Fruit fly (Drosophila melanogaster): ENCODE results near the gene ncd.

Gene ncd

DNA sequence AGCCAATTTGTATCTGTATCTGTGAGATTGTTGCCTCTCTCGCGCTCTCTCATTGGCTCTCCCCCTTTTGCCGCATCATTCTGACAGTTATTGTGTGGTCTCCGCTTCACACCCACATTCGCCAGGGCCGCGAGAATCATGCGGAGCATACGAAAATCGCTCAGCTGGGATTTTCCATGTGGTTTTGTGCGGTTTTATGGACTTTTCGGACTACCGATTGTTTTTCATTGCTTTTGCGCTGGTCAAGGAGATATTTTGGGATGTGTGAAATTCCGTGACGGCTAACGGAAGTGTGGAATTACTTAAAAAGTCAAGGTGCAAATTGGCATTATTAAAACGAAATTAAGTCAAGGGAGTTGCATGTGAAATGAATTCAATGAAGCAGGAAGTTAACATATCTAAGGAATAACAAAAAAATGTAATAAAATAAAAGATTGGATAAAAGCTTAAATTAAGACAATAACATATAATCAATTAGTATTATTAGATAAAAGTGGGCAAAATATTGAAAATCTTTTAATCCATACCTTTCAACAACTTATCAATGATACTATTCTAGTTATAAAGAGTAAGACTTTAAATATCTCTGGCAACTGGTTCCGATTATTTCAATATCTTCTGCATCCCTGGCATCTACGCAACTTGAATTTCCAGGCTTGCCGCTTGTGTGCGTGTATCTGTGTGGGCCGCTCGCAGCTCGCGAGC, 34.7 kb downstream of the ncd start (continued):
- TF ChIP-seq CG13123 (GFP tag; optimal IDR thresholded peaks at IDR 0.05) (no peak), zen (tag; optimal IDR thresholded peaks at IDR 0.05) (no peak), kni (GFP tag; optimal IDR thresholded peaks at IDR 0.05) (no peak), CG4424 (GFP tag; optimal IDR thresholded peaks at IDR 0.05) (peak; percentile 62), CG8290 (GFP tag; optimal IDR thresholded peaks at IDR 0.05) (peak; percentile 34), CG8290 (tag; optimal IDR thresholded peaks at IDR 0.05) (peak in 1 of 2 experiments; percentile 61), CG12071 (GFP tag; optimal IDR thresholded peaks at IDR 0.05) (no peak), psq (GFP tag; optimal IDR thresholded peaks at IDR 0.05) (peak; percentile 89), CkIIα-i1 (GFP tag; IDR thresholded peaks at IDR 0.05) (no peak), CG11247 (GFP tag; IDR thresholded peaks at IDR 0.05) (no peak), Max (GFP tag; optimal IDR thresholded peaks at IDR 0.05) (peak; percentile 5), abd-A (tag; optimal IDR thresholded peaks at IDR 0.05) (no peak), CG31441 (GFP tag; IDR thresholded peaks at IDR 0.05) (peak; percentile 32; the same call in 1 of the 2 replicates), Dfd (GFP tag; optimal IDR thresholded peaks at IDR 0.05) (no peak), CG32772 (GFP tag; IDR thresholded peaks at IDR 0.05) (no peak), CG17359 (tag; optimal IDR thresholded peaks at IDR 0.05) (peak; percentile 8), Ets65A (GFP tag) (peak; percentile 94), CG18599 (GFP tag; optimal IDR thresholded peaks at IDR 0.05) (peak; percentile 17), dimm (GFP tag; IDR thresholded peaks at IDR 0.05) (no peak), E2f1 (GFP tag; IDR thresholded peaks at IDR 0.05) (no peak), CG8089 (GFP tag; optimal IDR thresholded peaks at IDR 0.05) (no peak), E2f2 (GFP tag; IDR thresholded peaks at IDR 0.05) (no peak), h (optimal IDR thresholded peaks at IDR 0.05) (no peak), caup (GFP tag; optimal IDR thresholded peaks at IDR 0.05; ENCODE audit: severe bottlenecking) (no peak), CG1233 (GFP tag; optimal IDR thresholded peaks at IDR 0.05) (peak; percentile 49), CG12104 (GFP tag; optimal IDR thresholded peaks at IDR 0.05) (peak; percentile 51), CG9797 (GFP tag; optimal IDR thresholded peaks at IDR 0.05) (no peak), CG11723 (GFP tag; optimal IDR thresholded peaks at IDR 0.05) (peak; percentile 30), CG15011 (GFP tag; optimal IDR thresholded peaks at IDR 0.05) (peak; percentile 8), sqz (GFP tag; optimal IDR thresholded peaks at IDR 0.05) (no peak), CG7928 (GFP tag; optimal IDR thresholded peaks at IDR 0.05) (peak; percentile 89), NK7.1 (GFP tag; optimal IDR thresholded peaks at IDR 0.05) (no peak), CG17802 (tag; optimal IDR thresholded peaks at IDR 0.05) (no peak), sd (tag; optimal IDR thresholded peaks at IDR 0.05) (no peak), Gsc (GFP tag; IDR thresholded peaks at IDR 0.05) (no peak), Optix (GFP tag; IDR thresholded peaks at IDR 0.05) (no peak), Gug (GFP tag; IDR thresholded peaks at IDR 0.05) (peak; percentile 42; the same call in 3 of the 4 replicates), CG1602 (GFP tag; optimal IDR thresholded peaks at IDR 0.05) (peak; percentile 21), CG31365 (tag; optimal IDR thresholded peaks at IDR 0.05) (no peak), eve (GFP tag; optimal IDR thresholded peaks at IDR 0.05) (no peak), Opbp (GFP tag; IDR thresholded peaks at IDR 0.05; ENCODE audit: partially characterized antibody) (no peak), CG11398 (GFP tag; optimal IDR thresholded peaks at IDR 0.05) (no peak), onecut (GFP tag; IDR thresholded peaks at IDR 0.05) (no peak), her (GFP tag; optimal IDR thresholded peaks at IDR 0.05) (no peak), phol (tag; optimal IDR thresholded peaks at IDR 0.05) (peak; percentile 45), Nf-YC (tag; optimal IDR thresholded peaks at IDR 0.05) (no peak), repo (GFP tag; optimal IDR thresholded peaks at IDR 0.05) (no peak), CG15479 (GFP tag; optimal IDR thresholded peaks at IDR 0.05) (no peak), Sox102F (GFP tag; optimal IDR thresholded peaks at IDR 0.05) (peak; percentile 5), ash1 (GFP tag; optimal IDR thresholded peaks at IDR 0.05) (no peak), CG6654 (GFP tag; optimal IDR thresholded peaks at IDR 0.05) (no peak)

All from whole organism, embryonic.